Fruit fly (Drosophila melanogaster): ENCODE measurements around the gene CG10469.

CG10469 gene

dm6 chr3L:6116881-6117280 lies 23.8 kb upstream of the CG10469 start:
- TF ChIP-seq Ets65A (GFP tag): peak; percentile 71
- TF ChIP-seq Nf-YB (GFP tag; optimal IDR thresholded peaks at IDR 0.05): peak; percentile 69
- TF ChIP-seq Gug (GFP tag; IDR thresholded peaks at IDR 0.05): no peak
- TF ChIP-seq vvl (GFP tag; IDR thresholded peaks at IDR 0.05): peak; percentile 56; the same call in 1 of the 2 replicates
- no peak for TF ChIP-seq nmo (GFP tag; optimal IDR thresholded peaks at IDR 0.05)
- TF ChIP-seq TFAM (GFP tag; optimal IDR thresholded peaks at IDR 0.05): no peak
- peak; percentile 82 for TF ChIP-seq Nf-YC (tag; optimal IDR thresholded peaks at IDR 0.05)
- peak; percentile 64 for TF ChIP-seq crol (GFP tag; IDR thresholded peaks at IDR 0.05)
- no peak for TF ChIP-seq zfh1 (GFP tag; IDR thresholded peaks at IDR 0.05)
- peak; percentile 35 for TF ChIP-seq ewg (GFP tag; optimal IDR thresholded peaks at IDR 0.05)
- TF ChIP-seq onecut (GFP tag; IDR thresholded peaks at IDR 0.05): peak; percentile 83

- TF ChIP-seq CG10431 (GFP tag; optimal IDR thresholded peaks at IDR 0.05): no peak
- TF ChIP-seq CG3407 (GFP tag; optimal IDR thresholded peaks at IDR 0.05): no peak
- no peak for TF ChIP-seq slou (GFP tag; optimal IDR thresholded peaks at IDR 0.05)
- no peak for TF ChIP-seq Side (GFP tag; optimal IDR thresholded peaks at IDR 0.05)
- peak; percentile 5 for TF ChIP-seq cg (GFP tag; optimal IDR thresholded peaks at IDR 0.05)
- TF ChIP-seq CG33557 (GFP tag; optimal IDR thresholded peaks at IDR 0.05): no peak
- no peak for TF ChIP-seq D (optimal IDR thresholded peaks at IDR 0.05)
- no peak for TF ChIP-seq D (GFP tag; optimal IDR thresholded peaks at IDR 0.05)
- no peak for TF ChIP-seq CG9215 (GFP tag; IDR thresholded peaks at IDR 0.05)
- no peak for TF ChIP-seq Atf3 (GFP tag; optimal IDR thresholded peaks at IDR 0.05)
- TF ChIP-seq CG6765 (GFP tag; optimal IDR thresholded peaks at IDR 0.05): no peak
- no peak for TF ChIP-seq luna (GFP tag; optimal IDR thresholded peaks at IDR 0.05)
- peak; percentile 24 for TF ChIP-seq sens (GFP tag)
- no peak for TF ChIP-seq Hr39 (optimal IDR thresholded peaks at IDR 0.05)
- no peak for TF ChIP-seq sim (GFP tag; IDR thresholded peaks at IDR 0.05)
- no peak for TF ChIP-seq ttk (GFP tag; IDR thresholded peaks at IDR 0.05)
- TF ChIP-seq ewg (GFP tag; optimal IDR thresholded peaks at IDR 0.05): no peak
- TF ChIP-seq CG4820 (GFP tag; optimal IDR thresholded peaks at IDR 0.05): no peak
- TF ChIP-seq fd3F (GFP tag; optimal IDR thresholded peaks at IDR 0.05): no peak
- TF ChIP-seq Ets65A (GFP tag): peak; percentile 91
- no peak for TF ChIP-seq her (GFP tag; optimal IDR thresholded peaks at IDR 0.05)
- no peak for TF ChIP-seq Hand (GFP tag; optimal IDR thresholded peaks at IDR 0.05)
- TF ChIP-seq trh (GFP tag; optimal IDR thresholded peaks at IDR 0.05): no peak
- no peak for TF ChIP-seq ind (GFP tag; optimal IDR thresholded peaks at IDR 0.05)
Observed at dm6 chr3L:6115505-6115904, 22.4 kb upstream of the CG10469 start.

- peak; percentile 92 for TF ChIP-seq Ets65A (GFP tag)
- 0 out of 2 replicates have a peak, but pooled peaks have one; percentile 30 for TF ChIP-seq CG7372 (GFP tag; IDR thresholded peaks at IDR 0.05)
- TF ChIP-seq NC2β (GFP tag; optimal IDR thresholded peaks at IDR 0.05): no peak
Observed at dm6 chr3L:6111458-6111857, 18.3 kb upstream of the CG10469 start.

- peak; percentile 64 for TF ChIP-seq Adf1 (GFP tag; IDR thresholded peaks at IDR 0.05)
- peak; percentile 40; the same call in 1 of the 2 replicates for TF ChIP-seq CG32767 (GFP tag; IDR thresholded peaks at IDR 0.05)
- TF ChIP-seq CG1832 (GFP tag; optimal IDR thresholded peaks at IDR 0.05): peak; percentile 49
- peak; percentile 87 for TF ChIP-seq Ets65A (GFP tag)
- TF ChIP-seq Nf-YC (tag; optimal IDR thresholded peaks at IDR 0.05): peak; percentile 96
- TF ChIP-seq seq (GFP tag; IDR thresholded peaks at IDR 0.05): peak; percentile 65; the same call in 1 of the 2 replicates
- no peak for TF ChIP-seq lbe (GFP tag; optimal IDR thresholded peaks at IDR 0.05)
- TF ChIP-seq Nf-YB (GFP tag; optimal IDR thresholded peaks at IDR 0.05): peak; percentile 95
- no peak for TF ChIP-seq CG4820 (GFP tag; optimal IDR thresholded peaks at IDR 0.05)
- TF ChIP-seq CG10321 (GFP tag; IDR thresholded peaks at IDR 0.05): peak; percentile 43; the same call in 1 of the 2 replicates
Observed at dm6 chr3L:6110673-6111449, 17.7 kb upstream of the CG10469 start.
